Fruit fly (Drosophila melanogaster) whole organism, wandering third instar larva: Measurements from ENCODE around the gene CG31550.

ENCODE experiments used
- Abd-B ChIP-seq: fragments of >200 bp; optimal IDR thresholded peaks from 2 replicates; lab custom pipeline; 2017; ENCODE audit warnings: missing biosample characterization, missing genetic modification characterization
- CG32264 ChIP-seq: fragments of 200-800 bp; sonication (Bioruptor generic); optimal IDR thresholded peaks from 2 replicates; lab custom pipeline; 2016; ENCODE audit warnings: missing biosample characterization, missing genetic modification characterization
- CG9705 ChIP-seq: fragments of 200-800 bp; sonication (Bioruptor generic); optimal IDR thresholded peaks from 2 replicates; lab custom pipeline; 2018; ENCODE audit warnings: missing biosample characterization, mild to moderate bottlenecking, missing genetic modification characterization
- CrebA ChIP-seq: fragments of 200-800 bp; sonication (Bioruptor generic); optimal IDR thresholded peaks from 2 replicates; lab custom pipeline; 2016; ENCODE audit warnings: missing biosample characterization, mild to moderate bottlenecking, missing genetic modification characterization, borderline replicate concordance
- Dfd ChIP-seq: fragments of >200 bp; optimal IDR thresholded peaks from 2 replicates; lab custom pipeline; 2017; ENCODE audit warnings: missing biosample characterization, missing genetic modification characterization
- Dif ChIP-seq: fragments of 200-275, 200-300 bp; sonication (Bioruptor generic); optimal IDR thresholded peaks from 2 replicates; lab custom pipeline; 2018; ENCODE audit warnings: missing biosample characterization, missing genetic modification characterization; ENCODE audit not compliant: partially characterized antibody
- GATAd ChIP-seq: sonication (Bioruptor generic); optimal IDR thresholded peaks from 2 replicates; lab custom pipeline; 2016; ENCODE audit warnings: missing biosample characterization, missing genetic modification characterization
- HLH106 ChIP-seq: fragments of 200-800 bp; optimal IDR thresholded peaks from 3 replicates; lab custom pipeline; 2019; ENCODE audit warnings: missing biosample characterization, mild to moderate bottlenecking, missing genetic modification characterization, moderate library complexity
- Hnf4 ChIP-seq: fragments of 200-800 bp; sonication (Bioruptor generic); optimal IDR thresholded peaks from 2 replicates; lab custom pipeline; 2016; ENCODE audit warnings: missing biosample characterization, mild to moderate bottlenecking, missing genetic modification characterization
- Hr78 ChIP-seq: fragments of >200 bp; optimal IDR thresholded peaks from 2 replicates; lab custom pipeline; 2017; ENCODE audit warnings: missing biosample characterization, missing genetic modification characterization
- Hr83 ChIP-seq: fragments of 200-300 bp; sonication (Bioruptor generic); optimal IDR thresholded peaks from 2 replicates; lab custom pipeline; 2016; ENCODE audit warnings: missing biosample characterization, mild to moderate bottlenecking, missing genetic modification characterization, moderate library complexity; ENCODE audit not compliant: poor library complexity, severe bottlenecking
- Jra ChIP-seq: sonication (Bioruptor generic); optimal IDR thresholded peaks from 2 replicates; lab custom pipeline; 2016; ENCODE audit warnings: missing biosample characterization, missing genetic modification characterization
- Mio ChIP-seq: sonication (Bioruptor generic); optimal IDR thresholded peaks from 2 replicates; lab custom pipeline; 2016; ENCODE audit warnings: missing biosample characterization, missing genetic modification characterization
- Myc ChIP-seq: fragments of >200 bp; optimal IDR thresholded peaks from 2 replicates; lab custom pipeline; 2017
- N ChIP-seq: fragments of >200 bp; optimal IDR thresholded peaks from 2 replicates; lab custom pipeline; 2018; ENCODE audit warnings: missing biosample characterization, missing external identifiers, missing genetic modification characterization
- OdsH ChIP-seq: fragments of 200-800 bp; sonication (Bioruptor generic); optimal IDR thresholded peaks from 2 replicates; lab custom pipeline; 2016; ENCODE audit warnings: missing biosample characterization, mild to moderate bottlenecking, missing genetic modification characterization
- Rel ChIP-seq, 2 experiments: fragments of 200-800 bp; sonication (Bioruptor generic) in 1 of 2; optimal IDR thresholded peaks; 2 replicates in 1 of 2; 3 replicates in 1 of 2; lab custom pipeline; 2016 to 2019; ENCODE audit warnings: mild to moderate bottlenecking in 2 of 2, missing biosample characterization in 2 of 2, missing genetic modification characterization in 2 of 2, moderate library complexity in 1 of 2
- Sp1 ChIP-seq: fragments of 200-800 bp; sonication (Bioruptor generic); optimal IDR thresholded peaks from 3 replicates; lab custom pipeline; 2019; ENCODE audit warnings: missing biosample characterization, mild to moderate bottlenecking, missing genetic modification characterization, moderate library complexity
- Vsx2 ChIP-seq: fragments of 200-300, 225-300 bp; sonication (Bioruptor generic); optimal IDR thresholded peaks from 2 replicates; lab custom pipeline; 2018; ENCODE audit warnings: missing biosample characterization, missing genetic modification characterization; ENCODE audit not compliant: partially characterized antibody
- br ChIP-seq: fragments of 200-800 bp; sonication (Bioruptor generic); optimal IDR thresholded peaks from 2 replicates; lab custom pipeline; 2016; ENCODE audit warnings: missing biosample characterization, missing genetic modification characterization
- brk ChIP-seq: fragments of 200-800 bp; sonication (Bioruptor generic); optimal IDR thresholded peaks from 2 replicates; lab custom pipeline; 2016; ENCODE audit warnings: missing biosample characterization, mild to moderate bottlenecking, missing genetic modification characterization
- dl ChIP-seq, 2 experiments: fragments of 175-275, 200-275 bp in 1 of 2; fragments of 200-275 bp in 1 of 2; sonication (Bioruptor generic); optimal IDR thresholded peaks; lab custom pipeline; 2018; ENCODE audit warnings: mild to moderate bottlenecking in 2 of 2, missing biosample characterization in 2 of 2, missing genetic modification characterization in 2 of 2, moderate library complexity in 2 of 2; ENCODE audit not compliant: partially characterized antibody in 2 of 2, insufficient read depth in 1 of 2
- dmrt93B ChIP-seq: fragments of 200-800 bp; sonication (Bioruptor generic); optimal IDR thresholded peaks from 2 replicates; lab custom pipeline; 2018; ENCODE audit warnings: missing biosample characterization, mild to moderate bottlenecking, missing genetic modification characterization
- dsf ChIP-seq: sonication (Bioruptor generic); optimal IDR thresholded peaks from 2 replicates; lab custom pipeline; 2016; ENCODE audit warnings: missing biosample characterization, missing genetic modification characterization, borderline replicate concordance
- ey ChIP-seq: fragments of 200-800 bp; sonication (Bioruptor generic); optimal IDR thresholded peaks from 2 replicates; lab custom pipeline; 2016; ENCODE audit warnings: missing biosample characterization, missing genetic modification characterization
- foxo ChIP-seq, 2 experiments: fragments of 200-800 bp; sonication (Bioruptor generic); optimal IDR thresholded peaks; 2 replicates in 1 of 2; 3 replicates in 1 of 2; lab custom pipeline; 2016 to 2017; ENCODE audit warnings: missing biosample characterization in 2 of 2, missing genetic modification characterization in 2 of 2
- fru ChIP-seq: fragments of 200-800 bp; sonication (Bioruptor generic); optimal IDR thresholded peaks from 3 replicates; lab custom pipeline; 2016; ENCODE audit warnings: missing biosample characterization, mild to moderate bottlenecking, missing genetic modification characterization
- h ChIP-seq: fragments of 200-800 bp; sonication (Bioruptor generic); optimal IDR thresholded peaks from 3 replicates; lab custom pipeline; 2016; ENCODE audit warnings: missing biosample characterization, mild to moderate bottlenecking, missing genetic modification characterization
- jim ChIP-seq: fragments of 175-275, 200-325 bp; sonication (Bioruptor generic); optimal IDR thresholded peaks from 2 replicates; lab custom pipeline; 2016; ENCODE audit warnings: missing biosample characterization, mild to moderate bottlenecking, missing genetic modification characterization
- lola ChIP-seq: fragments of >200 bp; optimal IDR thresholded peaks from 2 replicates; lab custom pipeline; 2017; ENCODE audit warnings: missing biosample characterization, missing genetic modification characterization
- pan ChIP-seq: fragments of >200 bp; optimal IDR thresholded peaks from 2 replicates; lab custom pipeline; 2017
- psq ChIP-seq: fragments of 200-800 bp; sonication (Bioruptor generic); optimal IDR thresholded peaks from 3 replicates; lab custom pipeline; 2017; ENCODE audit warnings: missing biosample characterization, mild to moderate bottlenecking, missing genetic modification characterization, moderate library complexity
- rgr ChIP-seq: fragments of 200-800 bp; sonication (Bioruptor generic); optimal IDR thresholded peaks from 3 replicates; lab custom pipeline; 2016; ENCODE audit warnings: missing biosample characterization, mild to moderate bottlenecking, missing genetic modification characterization
- sage ChIP-seq: fragments of 200-800 bp; sonication (Bioruptor generic); optimal IDR thresholded peaks from 2 replicates; lab custom pipeline; 2016; ENCODE audit warnings: missing biosample characterization, mild to moderate bottlenecking, missing genetic modification characterization
- sv ChIP-seq: fragments of 200-800 bp; sonication (Bioruptor generic); optimal IDR thresholded peaks from 3 replicates; lab custom pipeline; 2016; ENCODE audit warnings: missing biosample characterization, missing genetic modification characterization
- tai ChIP-seq: sonication (Bioruptor generic); optimal IDR thresholded peaks from 2 replicates; lab custom pipeline; 2016; ENCODE audit warnings: missing biosample characterization, missing genetic modification characterization
- usp ChIP-seq: fragments of >200 bp; optimal IDR thresholded peaks from 2 replicates; lab custom pipeline; 2017; ENCODE audit warnings: missing biosample characterization, missing genetic modification characterization
- woc ChIP-seq: sonication (Bioruptor generic); optimal IDR thresholded peaks from 2 replicates; lab custom pipeline; 2016; ENCODE audit warnings: missing biosample characterization, mild to moderate bottlenecking, missing genetic modification characterization

CG31550 gene

dm6 chr3R:5514759-5515158, 29.4 kb downstream of the CG31550 start:
- TF ChIP-seq h (GFP tag; lab: Kevin White, UChicago), result peak; percentile 10
- no peak for TF ChIP-seq Sp1 (GFP tag; lab: Kevin White, UChicago)
- TF ChIP-seq, all 38 proteins: peak for 1

DNA sequence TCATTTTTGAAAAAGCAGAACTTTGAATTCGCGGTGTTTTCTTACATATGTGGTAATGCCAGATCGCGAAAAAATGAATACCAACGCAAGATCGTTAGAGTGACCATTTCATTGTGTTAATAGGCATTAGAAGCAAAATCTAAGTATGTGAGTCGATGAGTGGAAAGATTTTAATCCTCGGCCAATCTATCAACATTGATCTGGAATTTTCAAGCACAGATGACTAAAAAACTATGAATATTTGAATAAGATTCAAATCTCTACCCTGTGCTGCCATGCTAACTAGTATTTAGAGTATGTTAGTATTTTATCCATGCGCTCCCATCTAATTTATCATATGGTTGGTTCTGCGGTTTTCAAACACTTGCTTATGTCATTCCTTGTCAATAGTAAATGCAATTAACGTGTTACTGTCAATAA, 31.2 kb downstream of the CG31550 start:
- TF ChIP-seq ey (no peak), brk (no peak), tai (GFP tag; lab: Kevin White, UChicago) (peak; percentile 10), Abd-B (GFP tag; lab: Kevin White, UChicago) (no peak), psq (GFP tag; lab: Kevin White, UChicago) (no peak), foxo (GFP tag; optimal IDR thresholded peaks at IDR 0.05; lab: Kevin White, UChicago) (no peak), Myc (peak; percentile 56), Hnf4 (peak; percentile 7), Dfd (GFP tag; lab: Kevin White, UChicago) (no peak), woc (GFP tag; lab: Kevin White, UChicago) (no peak), CG9705 (GFP tag; lab: Kevin White, UChicago) (no peak), rgr (GFP tag; lab: Kevin White, UChicago) (no peak), CG32264 (GFP tag; lab: Kevin White, UChicago) (no peak)

dm6 chr3R:5517002-5517875, 31.9 kb downstream of the CG31550 start, which contains the start of gene Itpr:
Gene Itpr (plus strand): TSS chr3R:5517117.
- TF ChIP-seq GATAd (GFP tag; lab: Kevin White, UChicago) (no peak), brk (no peak), CG32264 (GFP tag; lab: Kevin White, UChicago) (no peak), woc (GFP tag; lab: Kevin White, UChicago) (no peak), lola (GFP tag; lab: Kevin White, UChicago) (no peak), sage (GFP tag; lab: Kevin White, UChicago) (no peak), CG9705 (GFP tag; lab: Kevin White, UChicago) (no peak), Hnf4 (peak; percentile 26), Mio (GFP tag; lab: Kevin White, UChicago) (no peak), h (GFP tag; lab: Kevin White, UChicago) (peak; percentile 82), psq (GFP tag; lab: Kevin White, UChicago) (peak; percentile 12), tai (GFP tag; lab: Kevin White, UChicago) (peak; percentile 8), OdsH (GFP tag; lab: Kevin White, UChicago) (peak; percentile 16), br (peak; percentile 15), dsf (GFP tag; lab: Kevin White, UChicago) (no peak), sv (GFP tag; lab: Kevin White, UChicago) (no peak), rgr (GFP tag; lab: Kevin White, UChicago) (no peak), Hr78 (GFP tag; lab: Kevin White, UChicago) (no peak), N (GFP tag; lab: Kevin White, UChicago) (no peak), fru (GFP tag; lab: Kevin White, UChicago) (no peak), Dfd (GFP tag; lab: Kevin White, UChicago) (no peak), Hr83 (peak; percentile 62), Vsx2 (no peak), Myc (no peak), HLH106 (no peak), usp (GFP tag; lab: Kevin White, UChicago) (no peak), Sp1 (GFP tag; lab: Kevin White, UChicago) (peak; percentile 28), foxo (GFP tag; optimal IDR thresholded peaks at IDR 0.05; lab: Kevin White, UChicago) (peak in 1 of 2 experiments; percentile 7), CrebA (peak; percentile 72), Jra (peak; percentile 49), jim (GFP tag; lab: Kevin White, UChicago) (no peak), Abd-B (GFP tag; lab: Kevin White, UChicago) (no peak), Dif (GFP tag; lab: Kevin White, UChicago) (peak; percentile 34), dl (GFP tag; optimal IDR thresholded peaks at IDR 0.05; lab: Kevin White, UChicago; ENCODE audit: insufficient read depth in 1 of 2, partially characterized antibody in 2 of 2) (no peak), pan (lab: Kevin White, UChicago) (no peak), ey (no peak), dmrt93B (no peak), Rel (GFP tag; optimal IDR thresholded peaks at IDR 0.05; lab: Kevin White, UChicago) (no peak), Rel (tag; optimal IDR thresholded peaks at IDR 0.05; lab: Kevin White, UChicago) (peak; percentile 73)
